Worm (Caenorhabditis elegans) whole organism, midembryonic: Measurements from ENCODE around the gene lnp-1.

Experiments
- T22C8.4 ChIP-seq: fragments of 200-800 bp; sonication (Bioruptor generic); IDR thresholded peaks from 2 replicates; pipeline ENCODE4 v1.3.6; 2022; ENCODE audit warnings: missing genetic modification characterization, missing compliant biosample characterization
- cog-1 ChIP-seq: sonication (generic microtip); optimal IDR thresholded peaks from 2 replicates; lab custom pipeline; 2016; ENCODE audit warnings: missing genetic modification characterization, missing compliant biosample characterization
- flt-1 ChIP-seq: fragments of 200-800 bp; sonication (Bioruptor generic); IDR thresholded peaks from 2 replicates; pipeline ENCODE4 v1.3.6; 2022; ENCODE audit warnings: missing genetic modification characterization, missing compliant biosample characterization
- klf-2 ChIP-seq: fragments of 200-800 bp; sonication (Bioruptor generic); conservative IDR thresholded peaks from 2 replicates; pipeline ENCODE4 v1.3.6; 2022; ENCODE audit warnings: missing genetic modification reagents, missing genetic modification characterization, missing compliant biosample characterization
- med-1 ChIP-seq: sonication (generic microtip); optimal IDR thresholded peaks from 2 replicates; lab custom pipeline; 2017; ENCODE audit warnings: missing genetic modification characterization, mild to moderate bottlenecking, missing compliant biosample characterization, antibody characterized with exemption, missing genetic modification reagents; ENCODE audit not compliant: insufficient read depth
- ref-1 ChIP-seq: fragments of 200-800 bp; sonication (Bioruptor generic); conservative IDR thresholded peaks from 2 replicates; pipeline ENCODE4 v1.3.6; 2022; ENCODE audit warnings: missing genetic modification reagents, missing genetic modification characterization, missing compliant biosample characterization
- tab-1 ChIP-seq: fragments of 200-800 bp; sonication (Bioruptor generic); IDR thresholded peaks from 2 replicates; pipeline ENCODE4 v1.3.6; 2022; ENCODE audit warnings: missing genetic modification characterization, missing compliant biosample characterization
- ztf-23 ChIP-seq: fragments of 200-800 bp; sonication (Bioruptor generic); IDR thresholded peaks from 2 replicates; pipeline ENCODE4 v1.3.6; 2022; ENCODE audit warnings: missing genetic modification reagents, missing genetic modification characterization, missing compliant biosample characterization
- ztf-29 ChIP-seq: fragments of 200-800 bp; sonication (Bioruptor generic); IDR thresholded peaks from 2 replicates; pipeline ENCODE4 v1.3.6; 2022; ENCODE audit warnings: missing genetic modification reagents, missing genetic modification characterization, missing compliant biosample characterization

Gene lnp-1

ce11 chrX:4588462-4588861, at the start of gene lnp-1:
TSS of gene lnp-1 (plus strand) at chrX:4588762.
- TF ChIP-seq ztf-29 (no peak), ref-1 (no peak), cog-1 (tag; lab: Kevin White, UChicago) (no peak), klf-2 (GFP tag; lab: Robert Waterston, UW) (no peak), tab-1 (no peak), T22C8.4 (GFP tag; lab: Robert Waterston, UW) (no peak), ztf-23 (no peak), med-1 (GFP tag; lab: Kevin White, UChicago) (no peak), flt-1 (GFP tag; lab: Robert Waterston, UW) (no peak)

- TF ChIP-seq ref-1, result no peak
- no peak for TF ChIP-seq ztf-29
- TF ChIP-seq T22C8.4 (GFP tag; lab: Robert Waterston, UW), result no peak
- TF ChIP-seq tab-1, result no peak
- TF ChIP-seq cog-1 (tag; lab: Kevin White, UChicago), result no peak
- TF ChIP-seq klf-2 (GFP tag; lab: Robert Waterston, UW), result no peak
- TF ChIP-seq med-1 (GFP tag; lab: Kevin White, UChicago), result no peak
- no peak for TF ChIP-seq flt-1 (GFP tag; lab: Robert Waterston, UW)
Measured at ce11 chrX:4544543-4544942, 44.0 kb upstream of the lnp-1 start, which contains the start of gene C07A12.2. TSS of gene C07A12.2 (plus strand) at chrX:4544843.

- no peak for TF ChIP-seq klf-2 (GFP tag; lab: Robert Waterston, UW)
- no peak for TF ChIP-seq flt-1 (GFP tag; lab: Robert Waterston, UW)
- no peak for TF ChIP-seq med-1 (GFP tag; lab: Kevin White, UChicago)
- TF ChIP-seq ztf-23, result no peak
- no peak for TF ChIP-seq T22C8.4 (GFP tag; lab: Robert Waterston, UW)
- TF ChIP-seq ref-1, result no peak
- no peak for TF ChIP-seq cog-1 (tag; lab: Kevin White, UChicago)
- TF ChIP-seq ztf-29, result no peak
- no peak for TF ChIP-seq tab-1
Measured at ce11 chrX:4548929-4549328, 39.6 kb upstream of the lnp-1 start.

- TF ChIP-seq cog-1 (tag; lab: Kevin White, UChicago), result no peak
- TF ChIP-seq ztf-29, result no peak
- TF ChIP-seq T22C8.4 (GFP tag; lab: Robert Waterston, UW), result no peak
- no peak for TF ChIP-seq flt-1 (GFP tag; lab: Robert Waterston, UW)
Measured at ce11 chrX:4549853-4550596, 38.5 kb upstream of the lnp-1 start, which contains the start of gene C07A12.18. TSS of gene C07A12.18 (minus strand) at chrX:4549903.

ce11 chrX:4550987-4551386, 37.6 kb upstream of the lnp-1 start:
- TF ChIP-seq T22C8.4 (GFP tag; lab: Robert Waterston, UW) (no peak), flt-1 (GFP tag; lab: Robert Waterston, UW) (no peak), tab-1 (no peak), klf-2 (GFP tag; lab: Robert Waterston, UW) (no peak), cog-1 (tag; lab: Kevin White, UChicago) (no peak), ztf-23 (no peak), ref-1 (no peak), ztf-29 (no peak), med-1 (GFP tag; lab: Kevin White, UChicago) (no peak)

ce11 chrX:4553033-4553432, 35.5 kb upstream of the lnp-1 start:
- TF ChIP-seq T22C8.4 (GFP tag; lab: Robert Waterston, UW) (no peak), ref-1 (no peak), med-1 (GFP tag; lab: Kevin White, UChicago) (no peak), flt-1 (GFP tag; lab: Robert Waterston, UW) (no peak), ztf-29 (no peak), ztf-23 (no peak), klf-2 (GFP tag; lab: Robert Waterston, UW) (no peak), cog-1 (tag; lab: Kevin White, UChicago) (no peak)

ce11 chrX:4553491-4553890, 35.1 kb upstream of the lnp-1 start:
- TF ChIP-seq ref-1 (no peak), flt-1 (GFP tag; lab: Robert Waterston, UW) (no peak), T22C8.4 (GFP tag; lab: Robert Waterston, UW) (no peak), tab-1 (no peak), ztf-23 (no peak)

ce11 chrX:4554385-4554784, 34.2 kb upstream of the lnp-1 start, which contains the start of gene ham-2:
TSS of gene ham-2 (plus strand) at chrX:4554685.
- TF ChIP-seq cog-1 (tag; lab: Kevin White, UChicago) (no peak), med-1 (GFP tag; lab: Kevin White, UChicago) (no peak), T22C8.4 (GFP tag; lab: Robert Waterston, UW) (no peak), ref-1 (no peak), ztf-23 (no peak), tab-1 (no peak), ztf-29 (no peak), klf-2 (GFP tag; lab: Robert Waterston, UW) (no peak), flt-1 (GFP tag; lab: Robert Waterston, UW) (no peak)

- TF ChIP-seq tab-1, result no peak
- TF ChIP-seq flt-1 (GFP tag; lab: Robert Waterston, UW), result no peak
- no peak for TF ChIP-seq ztf-29
- TF ChIP-seq T22C8.4 (GFP tag; lab: Robert Waterston, UW), result no peak
- no peak for TF ChIP-seq ztf-23
- TF ChIP-seq med-1 (GFP tag; lab: Kevin White, UChicago), result no peak
- no peak for TF ChIP-seq ref-1
- TF ChIP-seq klf-2 (GFP tag; lab: Robert Waterston, UW), result no peak
- no peak for TF ChIP-seq cog-1 (tag; lab: Kevin White, UChicago)
Measured at ce11 chrX:4556028-4556427, 32.5 kb upstream of the lnp-1 start.

ce11 chrX:4561863-4562262, 26.7 kb upstream of the lnp-1 start, which contains the start of gene C05E11.6:
TSS of gene C05E11.6 (plus strand) at chrX:4562163.
- TF ChIP-seq med-1 (GFP tag; lab: Kevin White, UChicago) (no peak), flt-1 (GFP tag; lab: Robert Waterston, UW) (no peak), T22C8.4 (GFP tag; lab: Robert Waterston, UW) (no peak), klf-2 (GFP tag; lab: Robert Waterston, UW) (no peak)
